Worm (Caenorhabditis elegans): ENCODE results near the gene rac-2.

rac-2 gene

ce11 chrIV:16350690-16351089, 42.7 kb downstream of the rac-2 start, which contains the start of gene C35D6.4:
Gene C35D6.4, plus strand, starts transcription at chrIV:16350990.
- no peak for TF ChIP-seq ztf-18 (tag; optimal IDR thresholded peaks at IDR 0.05)
- no peak for TF ChIP-seq D2030.7 (GFP tag; IDR thresholded peaks at IDR 0.05)
- no peak for TF ChIP-seq rpc-1 (optimal IDR thresholded peaks at IDR 0.05)
- TF ChIP-seq rpc-1 (tag; optimal IDR thresholded peaks at IDR 0.05): no peak
- TF ChIP-seq F10E7.11 (tag; optimal IDR thresholded peaks at IDR 0.05): no peak
